Worm (Caenorhabditis elegans): ENCODE results near the gene Y22D7AL.15.

- TF ChIP-seq ztf-4 (tag; optimal IDR thresholded peaks at IDR 0.05) (no peak), rnt-1 (tag; optimal IDR thresholded peaks at IDR 0.05) (no peak), mab-9 (GFP tag; IDR thresholded peaks at IDR 0.05) (no peak), unc-86 (tag; optimal IDR thresholded peaks at IDR 0.05) (no peak), ztf-11 (tag; optimal IDR thresholded peaks at IDR 0.05) (no peak), jun-1 (tag; optimal IDR thresholded peaks at IDR 0.05) (no peak), egl-27 (tag; optimal IDR thresholded peaks at IDR 0.05) (no peak), lin-15B (tag; optimal IDR thresholded peaks at IDR 0.05) (no peak), pax-3 (tag; optimal IDR thresholded peaks at IDR 0.05) (no peak)
Measured at ce11 chrIII:1652181-1652580, 7.5 kb downstream of the Y22D7AL.15 start, which contains the start of gene Y22D7AL.1.

Measured in whole organism, L1 larva.